Fruit fly (Drosophila melanogaster) whole organism, embryonic: ENCODE measurements around the gene RhoGDI.

Experiments used
- ATbp ChIP-seq: fragments of 200-800 bp; sonication (Bioruptor generic); optimal IDR thresholded peaks from 2 replicates; lab custom pipeline; 2017; ENCODE audit warnings: missing biosample characterization, mild to moderate bottlenecking, missing genetic modification characterization, missing genetic modification reagents
- Awh ChIP-seq: fragments of 200-800 bp; sonication (Bioruptor generic); IDR thresholded peaks from 2 replicates; pipeline ENCODE4, ENCODE4 v1.3.6; 2022; ENCODE audit warnings: missing biosample characterization, missing genetic modification characterization
- B-H2 ChIP-seq: fragments of 200-800 bp; sonication (Bioruptor generic); optimal IDR thresholded peaks from 2 replicates; lab custom pipeline; 2018; ENCODE audit warnings: missing biosample characterization, mild to moderate bottlenecking, missing genetic modification characterization
- C15 ChIP-seq: fragments of 200-800 bp; sonication (Bioruptor generic); IDR thresholded peaks from 3 replicates; pipeline ENCODE4 v1.3.6; 2022; ENCODE audit warnings: missing biosample characterization, missing genetic modification characterization
- CG10366 ChIP-seq: fragments of 200-800 bp; sonication (Bioruptor generic); IDR thresholded peaks from 2 replicates; pipeline ENCODE4 v1.3.6; 2022; ENCODE audit warnings: missing biosample characterization, missing genetic modification characterization
- CG12071 ChIP-seq: fragments of 200-800 bp; sonication (Bioruptor generic); optimal IDR thresholded peaks from 3 replicates; lab custom pipeline; 2018; ENCODE audit warnings: missing biosample characterization, mild to moderate bottlenecking, missing genetic modification characterization
- CG12942 ChIP-seq: fragments of 200-800 bp; sonication (Bioruptor generic); optimal IDR thresholded peaks from 3 replicates; lab custom pipeline; 2016; ENCODE audit warnings: missing biosample characterization, missing genetic modification characterization
- CG14710 ChIP-seq: fragments of 200-800 bp; sonication (Bioruptor generic); optimal IDR thresholded peaks from 3 replicates; lab custom pipeline; 2019; ENCODE audit warnings: missing biosample characterization, mild to moderate bottlenecking, missing genetic modification characterization, moderate library complexity
- CG14860 ChIP-seq: fragments of 200-800 bp; sonication (Bioruptor generic); IDR thresholded peaks from 3 replicates; pipeline ENCODE4 v1.3.6; 2022; ENCODE audit warnings: missing biosample characterization, missing genetic modification characterization; ENCODE audit not compliant: partially characterized antibody
- CG2199 ChIP-seq: fragments of 200-800 bp; sonication (Bioruptor generic); IDR thresholded peaks from 3 replicates; pipeline ENCODE4 v1.3.6; 2022; ENCODE audit warnings: missing biosample characterization, missing genetic modification characterization
- CG4820 ChIP-seq: fragments of 200-800 bp; sonication (Bioruptor generic); optimal IDR thresholded peaks from 3 replicates; lab custom pipeline; 2016; ENCODE audit warnings: missing biosample characterization, missing genetic modification characterization
- CG5180 ChIP-seq: fragments of 200-800 bp; sonication (Bioruptor generic); optimal IDR thresholded peaks from 3 replicates; lab custom pipeline; 2017; ENCODE audit warnings: missing biosample characterization, missing genetic modification characterization, mild to moderate bottlenecking, moderate library complexity, missing genetic modification reagents
- CG8089 ChIP-seq: fragments of 200-800 bp; sonication (Bioruptor generic); optimal IDR thresholded peaks from 3 replicates; lab custom pipeline; 2016; ENCODE audit warnings: missing biosample characterization, missing genetic modification characterization
- CG8290 ChIP-seq, 3 experiments: fragments of 200-800 bp; sonication (Bioruptor generic); optimal IDR thresholded peaks; 2 replicates each; lab custom pipeline; 2016 to 2019; ENCODE audit warnings: missing biosample characterization in 3 of 3, missing genetic modification characterization in 3 of 3, mild to moderate bottlenecking in 2 of 3, moderate library complexity in 1 of 3
- CG8765 ChIP-seq: fragments of 200-800 bp; sonication (Bioruptor generic); IDR thresholded peaks from 2 replicates; pipeline ENCODE4 v1.3.6; 2022; ENCODE audit warnings: missing biosample characterization, missing genetic modification characterization
- CG9817 ChIP-seq: fragments of 200-800 bp; sonication (Bioruptor generic); optimal IDR thresholded peaks from 2 replicates; lab custom pipeline; 2018; ENCODE audit warnings: missing biosample characterization, mild to moderate bottlenecking, missing genetic modification characterization, moderate library complexity
- CG9932 ChIP-seq: fragments of 200-800 bp; sonication (Bioruptor generic); IDR thresholded peaks from 2 replicates; pipeline ENCODE4 v1.3.6; 2022; ENCODE audit warnings: missing biosample characterization, missing genetic modification characterization
- Dad ChIP-seq: fragments of 200-800 bp; sonication (Bioruptor generic); optimal IDR thresholded peaks from 3 replicates; lab custom pipeline; 2016; ENCODE audit warnings: missing biosample characterization, missing genetic modification characterization
- Dip3 ChIP-seq: fragments of 200-800 bp; sonication (Bioruptor generic); optimal IDR thresholded peaks from 3 replicates; lab custom pipeline; 2016; ENCODE audit warnings: missing biosample characterization, missing genetic modification characterization
- HLH3B ChIP-seq: fragments of 200-800 bp; sonication (Bioruptor generic); IDR thresholded peaks from 2 replicates; pipeline ENCODE4 v1.3.6; 2022; ENCODE audit warnings: missing biosample characterization, missing genetic modification characterization
- HLH54F ChIP-seq: fragments of 200-800 bp; sonication (Bioruptor generic); optimal IDR thresholded peaks from 3 replicates; lab custom pipeline; 2016; ENCODE audit warnings: missing biosample characterization, missing genetic modification characterization
- Jarid2 ChIP-seq: fragments of 200-800 bp; sonication (Bioruptor generic); optimal IDR thresholded peaks from 3 replicates; lab custom pipeline; 2017; ENCODE audit warnings: mild to moderate bottlenecking, missing biosample characterization, missing genetic modification reagents, missing genetic modification characterization
- Lim3 ChIP-seq: fragments of 200-800 bp; sonication (Bioruptor generic); IDR thresholded peaks from 2 replicates; pipeline ENCODE4 v1.3.6; 2022; ENCODE audit warnings: missing biosample characterization, missing genetic modification characterization
- Nf-YB ChIP-seq: fragments of 200-800 bp; sonication (Bioruptor generic); optimal IDR thresholded peaks from 3 replicates; lab custom pipeline; 2019; ENCODE audit warnings: missing biosample characterization, mild to moderate bottlenecking, missing genetic modification characterization, moderate library complexity
- PHDP ChIP-seq: fragments of 200-800 bp; sonication (Bioruptor generic); optimal IDR thresholded peaks from 3 replicates; lab custom pipeline; 2018; ENCODE audit warnings: missing biosample characterization, mild to moderate bottlenecking, missing genetic modification characterization, moderate library complexity
- Trl ChIP-seq, 3 experiments: fragments of >200 bp in 2 of 3; fragments of 200-800 bp in 1 of 3; sonication (Bioruptor generic) in 1 of 3; optimal IDR thresholded peaks; 2 replicates in 1 of 3; 3 replicates in 2 of 3; lab custom pipeline; 2016 to 2017; ENCODE audit warnings: missing biosample characterization in 1 of 3, missing genetic modification characterization in 1 of 3
- az2 ChIP-seq: fragments of 200-800 bp; sonication (Bioruptor generic); optimal IDR thresholded peaks from 3 replicates; lab custom pipeline; 2016; ENCODE audit warnings: missing biosample characterization, missing genetic modification characterization
- bbx ChIP-seq: fragments of 200-800 bp; sonication (Bioruptor generic); IDR thresholded peaks from 2 replicates; pipeline ENCODE4 v1.3.6; 2022; ENCODE audit warnings: missing biosample characterization, missing genetic modification characterization; ENCODE audit not compliant: partially characterized antibody
- cato ChIP-seq: fragments of 200-800 bp; sonication (Bioruptor generic); optimal IDR thresholded peaks from 2 replicates; lab custom pipeline; 2016; ENCODE audit warnings: missing biosample characterization, missing genetic modification characterization, borderline replicate concordance
- crp ChIP-seq, 2 experiments: fragments of 200-800 bp; sonication (Bioruptor generic); optimal IDR thresholded peaks; 2 replicates in 1 of 2; 3 replicates in 1 of 2; lab custom pipeline; 2017; ENCODE audit warnings: missing biosample characterization in 2 of 2, missing genetic modification characterization in 2 of 2, mild to moderate bottlenecking in 1 of 2, moderate library complexity in 1 of 2
- dmrt99B ChIP-seq: fragments of 200-800 bp; sonication (Bioruptor generic); optimal IDR thresholded peaks from 2 replicates; lab custom pipeline; 2018; ENCODE audit warnings: missing biosample characterization, mild to moderate bottlenecking, missing genetic modification characterization, moderate library complexity
- gro ChIP-seq: fragments of 200-800 bp; sonication (Bioruptor generic); optimal IDR thresholded peaks from 2 replicates; lab custom pipeline; 2016; ENCODE audit warnings: missing biosample characterization, missing genetic modification characterization
- her ChIP-seq: fragments of 200-800 bp; sonication (Bioruptor generic); optimal IDR thresholded peaks from 2 replicates; lab custom pipeline; 2016; ENCODE audit warnings: missing biosample characterization, missing genetic modification characterization
- inv ChIP-seq: fragments of 200-800 bp; sonication (Bioruptor generic); IDR thresholded peaks from 2 replicates; pipeline ENCODE4 v1.3.6; 2022; ENCODE audit warnings: missing biosample characterization, missing genetic modification characterization; ENCODE audit not compliant: partially characterized antibody
- lab ChIP-seq: fragments of 200-800 bp; sonication (Bioruptor generic); optimal IDR thresholded peaks from 3 replicates; lab custom pipeline; 2017; ENCODE audit warnings: missing biosample characterization, missing genetic modification characterization, mild to moderate bottlenecking, moderate library complexity, missing genetic modification reagents
- odd ChIP-seq: fragments of 200-800 bp; sonication (Bioruptor generic); optimal IDR thresholded peaks from 2 replicates; lab custom pipeline; 2017; ENCODE audit warnings: missing biosample characterization, mild to moderate bottlenecking, missing genetic modification characterization
- pan ChIP-seq, 4 experiments: fragments of >200 bp in 3 of 4; fragments of 200-800 bp in 1 of 4; sonication (Bioruptor generic) in 1 of 4; optimal IDR thresholded peaks in 3 of 4; IDR thresholded peaks in 1 of 4; 2 replicates each; pipeline versions ENCODE4 v1.3.6 to Lab custom; 2017 to 2022; ENCODE audit warnings: missing biosample characterization in 2 of 4, missing genetic modification characterization in 2 of 4, mixed read lengths in 1 of 4
- pfk ChIP-seq: fragments of 200-800 bp; sonication (Bioruptor generic); optimal IDR thresholded peaks from 2 replicates; lab custom pipeline; 2018; ENCODE audit warnings: missing biosample characterization, mild to moderate bottlenecking, missing genetic modification characterization, moderate library complexity
- phol ChIP-seq: fragments of 200-800 bp; sonication (Bioruptor generic); optimal IDR thresholded peaks from 3 replicates; lab custom pipeline; 2018; ENCODE audit warnings: missing biosample characterization, mild to moderate bottlenecking, missing genetic modification characterization, moderate library complexity
- pzg ChIP-seq: fragments of 200-800 bp; sonication (Bioruptor generic); optimal IDR thresholded peaks from 3 replicates; lab custom pipeline; 2018; ENCODE audit warnings: missing biosample characterization, mild to moderate bottlenecking, missing genetic modification characterization, moderate library complexity
- shn ChIP-seq: fragments of 200-800 bp; sonication (Bioruptor generic); optimal IDR thresholded peaks from 3 replicates; lab custom pipeline; 2016; ENCODE audit warnings: missing biosample characterization, missing genetic modification characterization
- sima ChIP-seq: fragments of 200-800 bp; sonication (Bioruptor generic); optimal IDR thresholded peaks from 2 replicates; lab custom pipeline; 2016; ENCODE audit warnings: missing biosample characterization, missing genetic modification characterization
- sna ChIP-seq: fragments of 200-800 bp; sonication (Bioruptor generic); IDR thresholded peaks from 2 replicates; pipeline ENCODE4 v1.3.6; 2022; ENCODE audit warnings: missing biosample characterization, missing genetic modification characterization; ENCODE audit not compliant: partially characterized antibody
- sug ChIP-seq: fragments of 200-800 bp; optimal IDR thresholded peaks from 2 replicates; lab custom pipeline; 2019; ENCODE audit warnings: missing biosample characterization, mild to moderate bottlenecking, missing genetic modification characterization, moderate library complexity
- tna ChIP-seq: fragments of 200-800 bp; sonication (Bioruptor generic); IDR thresholded peaks from 2 replicates; pipeline ENCODE4 v1.3.6; 2022; ENCODE audit warnings: missing biosample characterization, missing genetic modification characterization; ENCODE audit not compliant: partially characterized antibody

RhoGDI gene

DNA sequence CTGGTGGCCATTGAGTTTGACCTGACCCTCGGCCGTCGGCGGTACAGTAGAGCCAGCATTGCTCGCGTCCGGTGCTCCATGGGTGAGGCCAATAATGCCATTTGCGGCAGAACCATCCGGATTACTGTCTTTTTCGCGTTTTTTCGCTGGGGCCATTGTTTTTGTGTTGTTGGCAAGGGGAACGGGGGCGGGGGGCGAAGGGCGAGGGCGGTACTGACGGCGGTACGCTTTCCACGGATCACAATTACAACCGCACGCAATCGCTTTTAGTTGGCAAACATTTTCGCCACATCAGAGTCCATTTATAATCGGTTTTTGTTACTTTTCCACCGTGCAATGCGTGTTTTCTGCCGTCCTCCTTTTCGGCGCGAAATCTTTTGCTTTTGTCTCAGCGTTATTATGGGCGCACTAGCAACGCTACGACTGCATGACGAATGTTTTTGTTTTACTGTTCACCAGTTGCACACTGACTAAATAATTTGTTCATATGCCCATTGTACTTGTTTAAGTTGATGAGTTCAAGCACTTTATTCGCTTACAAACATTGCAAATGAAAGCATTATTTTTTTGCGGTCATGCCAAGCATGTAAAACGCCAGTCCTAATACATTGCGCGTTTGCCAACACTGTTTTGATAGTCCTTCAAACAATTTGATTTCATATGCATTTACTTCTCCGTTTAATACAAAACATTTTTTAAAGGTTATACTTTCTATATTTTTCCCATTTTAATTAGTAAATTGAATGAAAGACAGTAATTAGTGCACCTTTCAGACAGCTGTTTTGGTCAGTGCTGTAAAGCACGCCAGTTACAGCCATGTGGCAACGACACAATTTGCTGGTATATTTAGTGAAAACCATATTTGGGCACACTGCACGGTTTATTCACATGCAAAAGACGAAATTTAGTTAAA lies 5.5 kb upstream of the RhoGDI start, which contains the start of gene Pfdn6 (continued):
- peak; percentile 63 for TF ChIP-seq CG12942 (GFP tag; lab: Kevin White, UChicago)
- peak; percentile 65 for TF ChIP-seq B-H2 (GFP tag; lab: Kevin White, UChicago)
- TF ChIP-seq C15 (GFP tag; lab: Robert Waterston, UW) = peak; percentile 37; the same call in 1 of the 3 replicates
- peak; percentile 72 for TF ChIP-seq sna (GFP tag; lab: Robert Waterston, UW)
- TF ChIP-seq CG12071 = no peak
- TF ChIP-seq HLH3B (GFP tag; lab: Robert Waterston, UW) = peak; percentile 72; the same call in 1 of the 2 replicates
- peak; percentile 34; the same call in 1 of the 2 replicates for TF ChIP-seq bbx (GFP tag; lab: Robert Waterston, UW)
- TF ChIP-seq Trl (optimal IDR thresholded peaks at IDR 0.05; lab: Kevin White, UChicago) = peak in 1 of 2 experiments; percentile 31
- TF ChIP-seq Trl (GFP tag; optimal IDR thresholded peaks at IDR 0.05; lab: Kevin White, UChicago) = peak; percentile 69
- no peak for TF ChIP-seq CG2199 (GFP tag; lab: Robert Waterston, UW)
- peak; percentile 88 for TF ChIP-seq Dip3 (GFP tag; lab: Kevin White, UChicago)
- TF ChIP-seq az2 (GFP tag; lab: Kevin White, UChicago) = peak; percentile 64
- TF ChIP-seq Dad (GFP tag; lab: Kevin White, UChicago) = peak; percentile 79
- TF ChIP-seq pan (optimal IDR thresholded peaks at IDR 0.05; lab: Kevin White, UChicago) = no peak
- TF ChIP-seq pan (GFP tag; optimal IDR thresholded peaks at IDR 0.05 in 1 of 2, IDR thresholded peaks at IDR 0.05 in 1 of 2) = peak in 1 of 2 experiments; percentile 83
- peak; percentile 74 for TF ChIP-seq CG14860 (GFP tag; lab: Robert Waterston, UW)
- TF ChIP-seq inv (GFP tag; lab: Robert Waterston, UW) = peak; percentile 82
- TF ChIP-seq pzg (GFP tag; lab: Kevin White, UChicago) = peak; percentile 85
- TF ChIP-seq sug (tag; lab: Kevin White, UChicago) = peak; percentile 62
- TF ChIP-seq CG8290 (GFP tag; optimal IDR thresholded peaks at IDR 0.05; lab: Kevin White, UChicago) = peak; percentile 82
- TF ChIP-seq CG8290 (tag; optimal IDR thresholded peaks at IDR 0.05; lab: Kevin White, UChicago) = peak; percentile 68 to 77
- peak; percentile 82 for TF ChIP-seq CG10366 (GFP tag; lab: Robert Waterston, UW)
- no peak for TF ChIP-seq CG5180 (GFP tag; lab: Kevin White, UChicago)
- TF ChIP-seq phol (tag; lab: Kevin White, UChicago) = peak; percentile 96
- TF ChIP-seq CG9817 = peak; percentile 84
- peak; percentile 93 for TF ChIP-seq HLH54F (GFP tag; lab: Kevin White, UChicago)
- no peak for TF ChIP-seq Jarid2 (GFP tag; lab: Kevin White, UChicago)
- TF ChIP-seq dmrt99B (tag; lab: Kevin White, UChicago) = no peak
- TF ChIP-seq her (GFP tag; lab: Kevin White, UChicago) = peak; percentile 64
- TF ChIP-seq odd (GFP tag; lab: Kevin White, UChicago) = no peak
- peak; percentile 64; the same call in 1 of the 2 replicates for TF ChIP-seq Awh (GFP tag; lab: Robert Waterston, UW)
- peak; percentile 90 to 98 for TF ChIP-seq crp (GFP tag; optimal IDR thresholded peaks at IDR 0.05; lab: Kevin White, UChicago)
- peak; percentile 76 for TF ChIP-seq CG8089 (GFP tag; lab: Kevin White, UChicago)
- TF ChIP-seq CG9932 (GFP tag; lab: Robert Waterston, UW) = peak; percentile 82
- peak; percentile 56 for TF ChIP-seq CG4820 (GFP tag; lab: Kevin White, UChicago)
- peak; percentile 56 for TF ChIP-seq gro (GFP tag; lab: Kevin White, UChicago)
- peak; percentile 33 for TF ChIP-seq Nf-YB (GFP tag; lab: Kevin White, UChicago)
- TF ChIP-seq CG14710 (tag; lab: Kevin White, UChicago) = peak; percentile 82
- peak; percentile 85 for TF ChIP-seq PHDP
- no peak for TF ChIP-seq ATbp (GFP tag; lab: Kevin White, UChicago)
- TF ChIP-seq CG8765 = peak; percentile 51
- no peak for TF ChIP-seq pfk (GFP tag; lab: Kevin White, UChicago)
- peak; percentile 88 for TF ChIP-seq shn (GFP tag; lab: Kevin White, UChicago)
- TF ChIP-seq cato (GFP tag; lab: Kevin White, UChicago) = peak; percentile 53
- no peak for TF ChIP-seq sima (GFP tag; lab: Kevin White, UChicago)
- no peak for TF ChIP-seq Lim3 (GFP tag; lab: Robert Waterston, UW)
- peak; percentile 70 for TF ChIP-seq tna (GFP tag; lab: Robert Waterston, UW)
- TF ChIP-seq lab (GFP tag; lab: Kevin White, UChicago) = no peak
